Worm (Caenorhabditis elegans) whole organism, L4 larva: ENCODE data around the gene C05B5.17.

ENCODE experiments used
- ZK546.5 ChIP-seq, 2 experiments: sonication (generic microtip); optimal IDR thresholded peaks; 2 replicates each; lab custom pipeline; 2017; ENCODE audit warnings: missing biosample characterization in 2 of 2, missing genetic modification characterization in 2 of 2
- lin-15B ChIP-seq: fragments of 150-350 bp; sonication (generic microtip); optimal IDR thresholded peaks from 3 replicates; lab custom pipeline; 2014; ENCODE audit warnings: missing biosample characterization, missing genetic modification characterization
- mep-1 ChIP-seq: fragments of 150-350 bp; sonication (generic microtip); optimal IDR thresholded peaks from 3 replicates; lab custom pipeline; 2014; ENCODE audit warnings: missing biosample characterization, missing genetic modification characterization
- unc-62 ChIP-seq, 3 experiments: fragments of 150-350 bp in 1 of 3; sonication (generic microtip); optimal IDR thresholded peaks in 2 of 3; peaks in 1 of 3; 1 replicate in 1 of 3; 2 replicates in 2 of 3; lab custom pipeline; 2014 to 2017; ENCODE audit warnings: missing biosample characterization in 3 of 3, missing genetic modification characterization in 3 of 3, missing genetic modification reagents in 3 of 3, missing genotype in 1 of 3

DNA sequence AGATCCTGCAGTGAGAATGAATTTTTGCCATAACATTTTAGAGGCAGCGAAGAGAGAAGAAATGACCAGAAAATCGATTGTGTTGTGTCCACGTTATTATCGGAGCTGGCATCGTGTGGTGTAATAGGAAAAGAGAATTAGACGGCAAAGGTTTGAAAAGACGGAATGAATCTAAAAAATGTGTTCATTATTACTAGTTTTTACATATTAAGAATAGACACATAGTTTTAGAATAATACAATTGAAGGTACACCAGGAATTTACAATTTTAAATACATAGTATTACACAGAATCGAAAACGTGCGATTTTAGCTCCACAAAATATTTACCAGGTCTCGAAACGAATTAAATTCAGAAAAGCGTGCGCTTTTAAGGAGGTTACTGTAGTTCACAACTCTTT is 48.9 kb downstream of the C05B5.17 start, which contains the start of gene K03H1.13:
- no peak for TF ChIP-seq ZK546.5 (tag; optimal IDR thresholded peaks at IDR 0.05; lab: Kevin White, UChicago)
- no peak for TF ChIP-seq lin-15B (tag; lab: Kevin White, UChicago)
- no peak for TF ChIP-seq unc-62 (GFP tag; optimal IDR thresholded peaks at IDR 0.05 in 1 of 2; lab: Kevin White, UChicago)
- TF ChIP-seq unc-62 (tag; optimal IDR thresholded peaks at IDR 0.05; lab: Kevin White, UChicago): no peak
- TF ChIP-seq mep-1 (tag; lab: Kevin White, UChicago): no peak
